Fruit fly (Drosophila melanogaster): ENCODE measurements around the gene Cbs.

Gene Cbs

DNA sequence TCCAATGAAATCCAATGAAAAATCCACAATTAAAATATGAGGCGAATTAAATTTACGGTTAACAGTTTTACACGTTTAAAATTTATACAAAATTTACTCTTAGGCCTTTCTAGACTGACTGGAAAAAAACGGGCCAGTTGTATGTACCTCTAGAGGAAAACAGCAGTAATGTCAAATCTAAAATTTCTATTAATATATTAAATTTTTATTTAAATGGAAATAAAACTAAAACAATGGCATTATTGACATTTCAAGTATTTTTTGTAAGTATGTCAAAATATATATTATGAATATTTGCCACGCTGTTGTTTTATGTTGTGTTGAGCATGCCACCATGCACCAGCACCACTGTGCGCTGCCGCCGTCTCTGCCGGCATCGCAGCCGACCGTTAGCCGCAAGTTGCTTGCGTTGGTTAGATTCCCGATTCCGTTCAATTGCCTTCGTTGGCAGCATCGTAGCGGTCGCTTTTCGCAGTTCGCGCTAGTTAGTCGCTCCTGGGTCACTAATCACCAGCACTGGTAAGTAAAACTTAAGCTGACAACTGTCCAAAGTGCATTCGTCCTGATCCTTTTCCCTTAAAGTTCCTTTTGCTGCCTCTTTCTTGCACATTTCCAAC, at the start of gene Cbs (continued):
- TF ChIP-seq Ets97D (GFP tag; optimal IDR thresholded peaks at IDR 0.05) (no peak), Xrp1 (GFP tag; IDR thresholded peaks at IDR 0.05) (peak; percentile 72; the same call in 1 of the 2 replicates), CG1647 (GFP tag; optimal IDR thresholded peaks at IDR 0.05) (no peak), CG9437 (GFP tag; optimal IDR thresholded peaks at IDR 0.05) (peak; percentile 76), Ptx1 (GFP tag; IDR thresholded peaks at IDR 0.05) (peak; percentile 67), luna (GFP tag; optimal IDR thresholded peaks at IDR 0.05) (no peak), br (optimal IDR thresholded peaks at IDR 0.05) (no peak), Spps (tag; optimal IDR thresholded peaks at IDR 0.05) (no peak), HLH4C (GFP tag; IDR thresholded peaks at IDR 0.05; ENCODE audit: partially characterized antibody) (no peak), YL-1 (GFP tag; optimal IDR thresholded peaks at IDR 0.05) (no peak), Mrtf (GFP tag; IDR thresholded peaks at IDR 0.05) (peak; percentile 65; the same call in 2 of the 3 replicates), CG30020 (tag; optimal IDR thresholded peaks at IDR 0.05) (peak; percentile 43), bbx (GFP tag; IDR thresholded peaks at IDR 0.05; ENCODE audit: partially characterized antibody) (peak; percentile 48; the same call in 1 of the 2 replicates), mirr (GFP tag; optimal IDR thresholded peaks at IDR 0.05) (no peak), Bgb (GFP tag; IDR thresholded peaks at IDR 0.05; ENCODE audit: partially characterized antibody) (peak; percentile 43; the same call in 1 of the 2 replicates), kay (GFP tag; optimal IDR thresholded peaks at IDR 0.05) (no peak), CG17328 (GFP tag; IDR thresholded peaks at IDR 0.05) (peak; percentile 50; the same call in 1 of the 2 replicates), tap (tag; optimal IDR thresholded peaks at IDR 0.05) (peak; percentile 14), CG7928 (GFP tag; optimal IDR thresholded peaks at IDR 0.05) (no peak), nmo (GFP tag; optimal IDR thresholded peaks at IDR 0.05) (peak; percentile 71), CG6791 (GFP tag; IDR thresholded peaks at IDR 0.05; ENCODE audit: partially characterized antibody) (no peak), CG4424 (GFP tag; optimal IDR thresholded peaks at IDR 0.05) (peak; percentile 48), gcm2 (GFP tag; optimal IDR thresholded peaks at IDR 0.05) (no peak), CG3065 (GFP tag; optimal IDR thresholded peaks at IDR 0.05) (no peak), dan (GFP tag; IDR thresholded peaks at IDR 0.05) (no peak), ttk (GFP tag; IDR thresholded peaks at IDR 0.05) (peak; percentile 43; the same call in 1 of the 2 replicates), Scr (GFP tag; IDR thresholded peaks at IDR 0.05; ENCODE audit: partially characterized antibody) (no peak), C15 (GFP tag; IDR thresholded peaks at IDR 0.05) (no peak), zen2 (GFP tag; IDR thresholded peaks at IDR 0.05; ENCODE audit: partially characterized antibody) (no peak), zfh1 (GFP tag; IDR thresholded peaks at IDR 0.05) (peak; percentile 66; the same call in 1 of the 3 replicates), zfh2 (GFP tag; optimal IDR thresholded peaks at IDR 0.05) (peak; percentile 24), Opbp (GFP tag; IDR thresholded peaks at IDR 0.05; ENCODE audit: partially characterized antibody) (no peak), fd102C (GFP tag; optimal IDR thresholded peaks at IDR 0.05) (no peak), ase (GFP tag; IDR thresholded peaks at IDR 0.05) (peak; percentile 57; the same call in 1 of the 3 replicates), CG15269 (tag; optimal IDR thresholded peaks at IDR 0.05) (peak; percentile 70), grau (tag; optimal IDR thresholded peaks at IDR 0.05) (peak; percentile 75), lbe (GFP tag; optimal IDR thresholded peaks at IDR 0.05) (no peak), CG12659 (GFP tag; optimal IDR thresholded peaks at IDR 0.05) (peak; percentile 53), sd (tag; optimal IDR thresholded peaks at IDR 0.05) (no peak), CG3281 (GFP tag; optimal IDR thresholded peaks at IDR 0.05) (peak; percentile 75), ac (GFP tag; optimal IDR thresholded peaks at IDR 0.05) (no peak), sna (GFP tag; IDR thresholded peaks at IDR 0.05; ENCODE audit: partially characterized antibody) (no peak), ab (GFP tag; optimal IDR thresholded peaks at IDR 0.05) (no peak), Atf3 (GFP tag; optimal IDR thresholded peaks at IDR 0.05) (no peak), CG2889 (GFP tag; IDR thresholded peaks at IDR 0.05) (0 out of 3 replicates have a peak, but pooled peaks have one; percentile 62), D19B (GFP tag; optimal IDR thresholded peaks at IDR 0.05) (peak; percentile 67), dysf (GFP tag; IDR thresholded peaks at IDR 0.05) (peak; percentile 71), unc-4 (GFP tag; IDR thresholded peaks at IDR 0.05; ENCODE audit: partially characterized antibody) (no peak), PHDP (tag; optimal IDR thresholded peaks at IDR 0.05) (peak; percentile 54), CG34376 (GFP tag; optimal IDR thresholded peaks at IDR 0.05) (no peak)

Measured in whole organism, embryonic.